Fruit fly (Drosophila melanogaster) whole organism, wandering third instar larva: Measurements from ENCODE around the gene CG18178.

ENCODE experiments used
- Abd-B ChIP-seq: fragments of >200 bp; optimal IDR thresholded peaks from 2 replicates; lab custom pipeline; 2017; ENCODE audit warnings: missing biosample characterization, missing genetic modification characterization
- CG32264 ChIP-seq: fragments of 200-800 bp; sonication (Bioruptor generic); optimal IDR thresholded peaks from 2 replicates; lab custom pipeline; 2016; ENCODE audit warnings: missing biosample characterization, missing genetic modification characterization
- CG9705 ChIP-seq: fragments of 200-800 bp; sonication (Bioruptor generic); optimal IDR thresholded peaks from 2 replicates; lab custom pipeline; 2018; ENCODE audit warnings: missing biosample characterization, mild to moderate bottlenecking, missing genetic modification characterization
- CrebA ChIP-seq: fragments of 200-800 bp; sonication (Bioruptor generic); optimal IDR thresholded peaks from 2 replicates; lab custom pipeline; 2016; ENCODE audit warnings: missing biosample characterization, mild to moderate bottlenecking, missing genetic modification characterization, borderline replicate concordance
- Dfd ChIP-seq: fragments of >200 bp; optimal IDR thresholded peaks from 2 replicates; lab custom pipeline; 2017; ENCODE audit warnings: missing biosample characterization, missing genetic modification characterization
- Dif ChIP-seq: fragments of 200-275, 200-300 bp; sonication (Bioruptor generic); optimal IDR thresholded peaks from 2 replicates; lab custom pipeline; 2018; ENCODE audit warnings: missing biosample characterization, missing genetic modification characterization; ENCODE audit not compliant: partially characterized antibody
- GATAd ChIP-seq: sonication (Bioruptor generic); optimal IDR thresholded peaks from 2 replicates; lab custom pipeline; 2016; ENCODE audit warnings: missing biosample characterization, missing genetic modification characterization
- HLH106 ChIP-seq: fragments of 200-800 bp; optimal IDR thresholded peaks from 3 replicates; lab custom pipeline; 2019; ENCODE audit warnings: missing biosample characterization, mild to moderate bottlenecking, missing genetic modification characterization, moderate library complexity
- Hnf4 ChIP-seq: fragments of 200-800 bp; sonication (Bioruptor generic); optimal IDR thresholded peaks from 2 replicates; lab custom pipeline; 2016; ENCODE audit warnings: missing biosample characterization, mild to moderate bottlenecking, missing genetic modification characterization
- Hr78 ChIP-seq: fragments of >200 bp; optimal IDR thresholded peaks from 2 replicates; lab custom pipeline; 2017; ENCODE audit warnings: missing biosample characterization, missing genetic modification characterization
- Hr83 ChIP-seq: fragments of 200-300 bp; sonication (Bioruptor generic); optimal IDR thresholded peaks from 2 replicates; lab custom pipeline; 2016; ENCODE audit warnings: missing biosample characterization, mild to moderate bottlenecking, missing genetic modification characterization, moderate library complexity; ENCODE audit not compliant: poor library complexity, severe bottlenecking
- Jra ChIP-seq: sonication (Bioruptor generic); optimal IDR thresholded peaks from 2 replicates; lab custom pipeline; 2016; ENCODE audit warnings: missing biosample characterization, missing genetic modification characterization
- Mio ChIP-seq: sonication (Bioruptor generic); optimal IDR thresholded peaks from 2 replicates; lab custom pipeline; 2016; ENCODE audit warnings: missing biosample characterization, missing genetic modification characterization
- Myc ChIP-seq: fragments of >200 bp; optimal IDR thresholded peaks from 2 replicates; lab custom pipeline; 2017
- N ChIP-seq: fragments of >200 bp; optimal IDR thresholded peaks from 2 replicates; lab custom pipeline; 2018; ENCODE audit warnings: missing biosample characterization, missing external identifiers, missing genetic modification characterization
- OdsH ChIP-seq: fragments of 200-800 bp; sonication (Bioruptor generic); optimal IDR thresholded peaks from 2 replicates; lab custom pipeline; 2016; ENCODE audit warnings: missing biosample characterization, mild to moderate bottlenecking, missing genetic modification characterization
- Rel ChIP-seq, 2 experiments: fragments of 200-800 bp; sonication (Bioruptor generic) in 1 of 2; optimal IDR thresholded peaks; 2 replicates in 1 of 2; 3 replicates in 1 of 2; lab custom pipeline; 2016 to 2019; ENCODE audit warnings: mild to moderate bottlenecking in 2 of 2, missing biosample characterization in 2 of 2, missing genetic modification characterization in 2 of 2, moderate library complexity in 1 of 2
- Sp1 ChIP-seq: fragments of 200-800 bp; sonication (Bioruptor generic); optimal IDR thresholded peaks from 3 replicates; lab custom pipeline; 2019; ENCODE audit warnings: missing biosample characterization, mild to moderate bottlenecking, missing genetic modification characterization, moderate library complexity
- Vsx2 ChIP-seq: fragments of 200-300, 225-300 bp; sonication (Bioruptor generic); optimal IDR thresholded peaks from 2 replicates; lab custom pipeline; 2018; ENCODE audit warnings: missing biosample characterization, missing genetic modification characterization; ENCODE audit not compliant: partially characterized antibody
- br ChIP-seq: fragments of 200-800 bp; sonication (Bioruptor generic); optimal IDR thresholded peaks from 2 replicates; lab custom pipeline; 2016; ENCODE audit warnings: missing biosample characterization, missing genetic modification characterization
- brk ChIP-seq: fragments of 200-800 bp; sonication (Bioruptor generic); optimal IDR thresholded peaks from 2 replicates; lab custom pipeline; 2016; ENCODE audit warnings: missing biosample characterization, mild to moderate bottlenecking, missing genetic modification characterization
- dl ChIP-seq, 2 experiments: fragments of 175-275, 200-275 bp in 1 of 2; fragments of 200-275 bp in 1 of 2; sonication (Bioruptor generic); optimal IDR thresholded peaks; lab custom pipeline; 2018; ENCODE audit warnings: mild to moderate bottlenecking in 2 of 2, missing biosample characterization in 2 of 2, missing genetic modification characterization in 2 of 2, moderate library complexity in 2 of 2; ENCODE audit not compliant: partially characterized antibody in 2 of 2, insufficient read depth in 1 of 2
- dmrt93B ChIP-seq: fragments of 200-800 bp; sonication (Bioruptor generic); optimal IDR thresholded peaks from 2 replicates; lab custom pipeline; 2018; ENCODE audit warnings: missing biosample characterization, mild to moderate bottlenecking, missing genetic modification characterization
- dsf ChIP-seq: sonication (Bioruptor generic); optimal IDR thresholded peaks from 2 replicates; lab custom pipeline; 2016; ENCODE audit warnings: missing biosample characterization, missing genetic modification characterization, borderline replicate concordance
- ey ChIP-seq: fragments of 200-800 bp; sonication (Bioruptor generic); optimal IDR thresholded peaks from 2 replicates; lab custom pipeline; 2016; ENCODE audit warnings: missing biosample characterization, missing genetic modification characterization
- foxo ChIP-seq, 2 experiments: fragments of 200-800 bp; sonication (Bioruptor generic); optimal IDR thresholded peaks; 2 replicates in 1 of 2; 3 replicates in 1 of 2; lab custom pipeline; 2016 to 2017; ENCODE audit warnings: missing biosample characterization in 2 of 2, missing genetic modification characterization in 2 of 2
- fru ChIP-seq: fragments of 200-800 bp; sonication (Bioruptor generic); optimal IDR thresholded peaks from 3 replicates; lab custom pipeline; 2016; ENCODE audit warnings: missing biosample characterization, mild to moderate bottlenecking, missing genetic modification characterization
- h ChIP-seq: fragments of 200-800 bp; sonication (Bioruptor generic); optimal IDR thresholded peaks from 3 replicates; lab custom pipeline; 2016; ENCODE audit warnings: missing biosample characterization, mild to moderate bottlenecking, missing genetic modification characterization
- jim ChIP-seq: fragments of 175-275, 200-325 bp; sonication (Bioruptor generic); optimal IDR thresholded peaks from 2 replicates; lab custom pipeline; 2016; ENCODE audit warnings: missing biosample characterization, mild to moderate bottlenecking, missing genetic modification characterization
- lola ChIP-seq: fragments of >200 bp; optimal IDR thresholded peaks from 2 replicates; lab custom pipeline; 2017; ENCODE audit warnings: missing biosample characterization, missing genetic modification characterization
- pan ChIP-seq: fragments of >200 bp; optimal IDR thresholded peaks from 2 replicates; lab custom pipeline; 2017
- psq ChIP-seq: fragments of 200-800 bp; sonication (Bioruptor generic); optimal IDR thresholded peaks from 3 replicates; lab custom pipeline; 2017; ENCODE audit warnings: missing biosample characterization, mild to moderate bottlenecking, missing genetic modification characterization, moderate library complexity
- rgr ChIP-seq: fragments of 200-800 bp; sonication (Bioruptor generic); optimal IDR thresholded peaks from 3 replicates; lab custom pipeline; 2016; ENCODE audit warnings: missing biosample characterization, mild to moderate bottlenecking, missing genetic modification characterization
- sage ChIP-seq: fragments of 200-800 bp; sonication (Bioruptor generic); optimal IDR thresholded peaks from 2 replicates; lab custom pipeline; 2016; ENCODE audit warnings: missing biosample characterization, mild to moderate bottlenecking, missing genetic modification characterization
- sv ChIP-seq: fragments of 200-800 bp; sonication (Bioruptor generic); optimal IDR thresholded peaks from 3 replicates; lab custom pipeline; 2016; ENCODE audit warnings: missing biosample characterization, missing genetic modification characterization
- tai ChIP-seq: sonication (Bioruptor generic); optimal IDR thresholded peaks from 2 replicates; lab custom pipeline; 2016; ENCODE audit warnings: missing biosample characterization, missing genetic modification characterization
- usp ChIP-seq: fragments of >200 bp; optimal IDR thresholded peaks from 2 replicates; lab custom pipeline; 2017; ENCODE audit warnings: missing biosample characterization, missing genetic modification characterization
- woc ChIP-seq: sonication (Bioruptor generic); optimal IDR thresholded peaks from 2 replicates; lab custom pipeline; 2016; ENCODE audit warnings: missing biosample characterization, mild to moderate bottlenecking, missing genetic modification characterization

Gene CG18178

dm6 chr3L:9693552-9694133, 25.3 kb downstream of the CG18178 start:
- TF ChIP-seq sage (GFP tag; lab: Kevin White, UChicago) (peak; percentile 0), fru (GFP tag; lab: Kevin White, UChicago) (no peak), Rel (GFP tag; optimal IDR thresholded peaks at IDR 0.05; lab: Kevin White, UChicago) (peak; percentile 53), Rel (tag; optimal IDR thresholded peaks at IDR 0.05; lab: Kevin White, UChicago) (no peak), GATAd (GFP tag; lab: Kevin White, UChicago) (no peak), N (GFP tag; lab: Kevin White, UChicago) (peak; percentile 21), brk (GFP tag; lab: Kevin White, UChicago) (peak; percentile 16), pan (lab: Kevin White, UChicago) (no peak), dl (GFP tag; optimal IDR thresholded peaks at IDR 0.05; lab: Kevin White, UChicago; ENCODE audit: insufficient read depth in 1 of 2, partially characterized antibody in 2 of 2) (no peak), ey (GFP tag; lab: Kevin White, UChicago) (no peak)
- TF ChIP-seq, all 38 proteins: peak for 4

- peak; percentile 92 for TF ChIP-seq sv
- TF ChIP-seq psq (GFP tag; lab: Kevin White, UChicago): peak; percentile 93
- no peak for TF ChIP-seq Vsx2 (GFP tag; lab: Kevin White, UChicago)
- TF ChIP-seq dsf: peak; percentile 64
- peak; percentile 93 for TF ChIP-seq rgr (GFP tag; lab: Kevin White, UChicago)
- no peak for TF ChIP-seq jim (GFP tag; lab: Kevin White, UChicago)
- peak; percentile 83 for TF ChIP-seq CG32264 (GFP tag; lab: Kevin White, UChicago)
- TF ChIP-seq Jra (GFP tag; lab: Kevin White, UChicago): peak; percentile 85
- no peak for TF ChIP-seq usp (GFP tag; lab: Kevin White, UChicago)
- TF ChIP-seq dl (GFP tag; optimal IDR thresholded peaks at IDR 0.05; lab: Kevin White, UChicago; ENCODE audit: insufficient read depth in 1 of 2, partially characterized antibody in 2 of 2): no peak
- TF ChIP-seq Rel (GFP tag; optimal IDR thresholded peaks at IDR 0.05; lab: Kevin White, UChicago): peak; percentile 29
- TF ChIP-seq Rel (tag; optimal IDR thresholded peaks at IDR 0.05; lab: Kevin White, UChicago): peak; percentile 36
- TF ChIP-seq Dfd (GFP tag; lab: Kevin White, UChicago): no peak
- peak; percentile 72 for TF ChIP-seq sage (GFP tag; lab: Kevin White, UChicago)
- TF ChIP-seq woc (GFP tag; lab: Kevin White, UChicago): peak; percentile 99
- TF ChIP-seq foxo (GFP tag; optimal IDR thresholded peaks at IDR 0.05; lab: Kevin White, UChicago): peak; percentile 55 to 95
- TF ChIP-seq HLH106 (tag; lab: Kevin White, UChicago): peak; percentile 91
- no peak for TF ChIP-seq lola (GFP tag; lab: Kevin White, UChicago)
- peak; percentile 79 for TF ChIP-seq brk (GFP tag; lab: Kevin White, UChicago)
- peak; percentile 89 for TF ChIP-seq tai (GFP tag; lab: Kevin White, UChicago)
- peak; percentile 93 for TF ChIP-seq Sp1 (GFP tag; lab: Kevin White, UChicago)
- peak; percentile 80 for TF ChIP-seq Hnf4 (GFP tag; lab: Kevin White, UChicago)
- peak; percentile 94 for TF ChIP-seq dmrt93B (GFP tag; lab: Kevin White, UChicago)
- TF ChIP-seq N (GFP tag; lab: Kevin White, UChicago): peak; percentile 16
- TF ChIP-seq Hr78 (GFP tag; lab: Kevin White, UChicago): no peak
- TF ChIP-seq Myc: no peak
- no peak for TF ChIP-seq Abd-B (GFP tag; lab: Kevin White, UChicago)
- TF ChIP-seq Mio (GFP tag; lab: Kevin White, UChicago): peak; percentile 71
- peak; percentile 95 for TF ChIP-seq ey (GFP tag; lab: Kevin White, UChicago)
- peak; percentile 95 for TF ChIP-seq h (GFP tag; lab: Kevin White, UChicago)
- no peak for TF ChIP-seq CrebA (GFP tag; lab: Kevin White, UChicago)
- peak; percentile 75 for TF ChIP-seq pan (lab: Kevin White, UChicago)
- no peak for TF ChIP-seq GATAd (GFP tag; lab: Kevin White, UChicago)
- no peak for TF ChIP-seq Dif (GFP tag; lab: Kevin White, UChicago)
- TF ChIP-seq br: peak; percentile 95
- peak; percentile 96 for TF ChIP-seq fru (GFP tag; lab: Kevin White, UChicago)
- no peak for TF ChIP-seq Hr83 (GFP tag; lab: Kevin White, UChicago)
- TF ChIP-seq OdsH (GFP tag; lab: Kevin White, UChicago): peak; percentile 96
- TF ChIP-seq CG9705: peak; percentile 85
These were observed 25.9 kb downstream of the CG18178 start for dm6 chr3L:9692892-9693551.
